Worm (Caenorhabditis elegans) whole organism, L4/young adult: ENCODE data around the gene M199.134.

ENCODE experiments used
- W03F9.2 ChIP-seq: fragments of 150-350 bp; optimal IDR thresholded peaks from 2 replicates; lab custom pipeline; 2014; ENCODE audit warnings: missing biosample characterization, missing genetic modification characterization
- dao-5 ChIP-seq: sonication (generic microtip); optimal IDR thresholded peaks from 2 replicates; lab custom pipeline; 2016; ENCODE audit warnings: missing genotype, missing genetic modification characterization, moderate library complexity, missing compliant biosample characterization

- TF ChIP-seq dao-5, result no peak
- no peak for TF ChIP-seq W03F9.2
Measured at ce11 chrIV:15119268-15119667, 6.3 kb upstream of the M199.134 start.
